Fruit fly (Drosophila melanogaster): ENCODE data around the gene CG32694.

CG32694 gene

DNA sequence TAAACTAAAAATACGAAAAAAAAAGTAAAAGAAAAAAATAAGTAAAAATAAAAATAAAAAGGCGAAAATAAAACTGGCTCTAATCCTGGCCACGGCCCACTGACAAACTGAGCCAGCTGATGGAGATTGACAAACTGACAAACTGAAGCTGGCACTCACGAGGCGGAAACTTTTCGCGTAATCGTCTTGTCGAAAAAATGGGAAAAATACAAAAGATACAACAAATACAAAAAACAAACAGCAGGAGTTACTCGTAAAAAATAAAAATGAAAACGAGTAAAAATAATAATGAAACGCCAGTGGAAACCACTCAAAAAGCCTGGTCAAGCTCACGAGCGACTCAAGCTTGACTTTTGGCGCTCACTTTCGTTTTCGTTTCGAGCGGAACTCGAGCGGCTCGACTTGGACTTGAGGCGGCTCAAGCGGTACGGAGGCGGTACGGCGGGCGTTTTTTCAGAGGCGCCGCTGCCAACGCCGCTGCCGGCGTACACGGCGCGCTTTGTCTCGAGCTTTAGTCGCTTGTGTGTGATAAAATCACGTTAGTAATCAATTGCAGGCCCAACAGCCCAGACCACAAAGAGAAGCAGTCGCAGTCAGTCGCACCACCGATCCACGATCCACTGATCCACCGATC is at the start of gene CG32694:
TSS of gene CG32694 (plus strand) at position 537 of the 634 bp plus-strand sequence.
- no peak for TF ChIP-seq Rx (GFP tag; IDR thresholded peaks at IDR 0.05)
- TF ChIP-seq lilli (GFP tag; optimal IDR thresholded peaks at IDR 0.05): no peak
- TF ChIP-seq Blimp-1 (GFP tag; optimal IDR thresholded peaks at IDR 0.05): peak; percentile 93
- no peak for TF ChIP-seq HLH54F (GFP tag; optimal IDR thresholded peaks at IDR 0.05)
- TF ChIP-seq vvl (GFP tag; IDR thresholded peaks at IDR 0.05): 0 out of 2 replicates have a peak, but pooled peaks have one; percentile 12
- TF ChIP-seq cato (GFP tag; optimal IDR thresholded peaks at IDR 0.05; ENCODE audit: borderline replicate concordance): no peak
- peak; percentile 94 for TF ChIP-seq z (GFP tag; IDR thresholded peaks at IDR 0.05)
- no peak for TF ChIP-seq CG17829 (tag; optimal IDR thresholded peaks at IDR 0.05)
- TF ChIP-seq CG17612 (GFP tag; IDR thresholded peaks at IDR 0.05): no peak
- no peak for TF ChIP-seq chm (GFP tag; IDR thresholded peaks at IDR 0.05)
- TF ChIP-seq lbe (GFP tag; optimal IDR thresholded peaks at IDR 0.05): no peak
- no peak for TF ChIP-seq CG4424 (GFP tag; optimal IDR thresholded peaks at IDR 0.05)
- peak; percentile 75 for TF ChIP-seq Adf1 (GFP tag; IDR thresholded peaks at IDR 0.05)
- TF ChIP-seq HLH4C (GFP tag; IDR thresholded peaks at IDR 0.05; ENCODE audit: partially characterized antibody): no peak
- TF ChIP-seq chinmo (GFP tag; IDR thresholded peaks at IDR 0.05; ENCODE audit: partially characterized antibody): peak; percentile 75; the same call in 2 of the 4 replicates
- TF ChIP-seq D19B (GFP tag; optimal IDR thresholded peaks at IDR 0.05): no peak
- peak; percentile 23; the same call in 1 of the 2 replicates for TF ChIP-seq amos (GFP tag; IDR thresholded peaks at IDR 0.05; ENCODE audit: partially characterized antibody)
- TF ChIP-seq sr (GFP tag; IDR thresholded peaks at IDR 0.05): 0 out of 3 replicates have a peak, but pooled peaks have one; percentile 9
- no peak for TF ChIP-seq pnt (GFP tag; optimal IDR thresholded peaks at IDR 0.05)
- no peak for TF ChIP-seq gt (GFP tag; IDR thresholded peaks at IDR 0.05)
- no peak for TF ChIP-seq sna (GFP tag; IDR thresholded peaks at IDR 0.05; ENCODE audit: partially characterized antibody)
- TF ChIP-seq Dfd (GFP tag; optimal IDR thresholded peaks at IDR 0.05): no peak
- TF ChIP-seq CG8281 (tag; optimal IDR thresholded peaks at IDR 0.05): peak; percentile 68
- TF ChIP-seq nom (GFP tag; optimal IDR thresholded peaks at IDR 0.05): peak; percentile 78
- no peak for TF ChIP-seq jumu (GFP tag; optimal IDR thresholded peaks at IDR 0.05)
- TF ChIP-seq CG33213 (GFP tag; optimal IDR thresholded peaks at IDR 0.05): no peak
- TF ChIP-seq Mad (GFP tag; optimal IDR thresholded peaks at IDR 0.05): no peak

DNA sequence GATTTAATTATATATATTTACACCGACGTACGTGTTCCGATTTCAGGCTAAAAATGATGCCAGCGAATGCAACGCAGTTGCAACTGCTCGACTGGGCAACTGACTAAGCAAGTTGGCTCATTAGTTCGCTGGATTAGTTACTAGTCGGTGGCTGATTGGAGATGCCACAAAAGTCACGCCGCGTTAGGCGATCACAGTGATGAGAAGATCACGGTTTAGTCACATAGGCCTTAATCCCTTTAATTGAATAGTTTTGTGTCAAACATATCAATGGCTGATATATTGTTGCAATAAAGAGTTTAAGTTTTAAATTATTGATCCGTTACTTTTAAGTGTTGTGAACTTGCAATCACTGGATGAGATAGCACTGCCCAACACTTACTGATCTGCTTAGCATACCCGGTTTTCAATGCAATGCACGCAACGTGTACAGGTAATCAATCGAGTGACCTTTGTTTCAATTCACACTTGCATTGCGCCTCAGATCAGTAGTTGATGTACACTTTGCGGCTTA is 24.7 kb upstream of the CG32694 start, which contains the start of the genes CG1791 and CG1889:
TSS of gene CG1791 (minus strand) at position 101 of the 514 bp plus-strand sequence.
TSS of gene CG1889 (plus strand) at position 464 of the 514 bp plus-strand sequence.
- TF ChIP-seq salm (tag; optimal IDR thresholded peaks at IDR 0.05) (no peak), sob (GFP tag; IDR thresholded peaks at IDR 0.05) (no peak), Taf1 (GFP tag; IDR thresholded peaks at IDR 0.05) (no peak), scrt (GFP tag; optimal IDR thresholded peaks at IDR 0.05) (no peak), CG15479 (GFP tag; optimal IDR thresholded peaks at IDR 0.05) (no peak), Hmx (GFP tag; optimal IDR thresholded peaks at IDR 0.05) (no peak), CG32767 (GFP tag; IDR thresholded peaks at IDR 0.05) (no peak), amos (GFP tag; IDR thresholded peaks at IDR 0.05; ENCODE audit: partially characterized antibody) (no peak), CG7372 (GFP tag; IDR thresholded peaks at IDR 0.05) (no peak), HmgZ (tag; optimal IDR thresholded peaks at IDR 0.05) (no peak), CG7271 (tag; optimal IDR thresholded peaks at IDR 0.05) (no peak), CG9932 (GFP tag; IDR thresholded peaks at IDR 0.05) (no peak), NC2α (GFP tag; optimal IDR thresholded peaks at IDR 0.05) (no peak), CG8478 (optimal IDR thresholded peaks at IDR 0.05) (no peak), pho (GFP tag; optimal IDR thresholded peaks at IDR 0.05) (no peak), D (optimal IDR thresholded peaks at IDR 0.05) (no peak), D (GFP tag; optimal IDR thresholded peaks at IDR 0.05) (no peak), CG6791 (GFP tag; IDR thresholded peaks at IDR 0.05; ENCODE audit: partially characterized antibody) (no peak), NC2β (GFP tag; optimal IDR thresholded peaks at IDR 0.05) (no peak), HLHmδ (GFP tag; optimal IDR thresholded peaks at IDR 0.05) (no peak), MBD-R2 (GFP tag; IDR thresholded peaks at IDR 0.05) (no peak)
